Worm (Caenorhabditis elegans): ENCODE results near the gene rabr-1.

rabr-1 gene

ce11 chrX:2493586-2494175 lies 2.3 kb upstream of the rabr-1 start:
- TF ChIP-seq ztf-11 (tag; optimal IDR thresholded peaks at IDR 0.05) (no peak), sem-2 (GFP tag; optimal IDR thresholded peaks at IDR 0.05) (no peak), hlh-1 (tag; optimal IDR thresholded peaks at IDR 0.05) (no peak), nhr-76 (tag; optimal IDR thresholded peaks at IDR 0.05) (no peak), nhr-28 (tag; optimal IDR thresholded peaks at IDR 0.05) (no peak), unc-120 (tag; optimal IDR thresholded peaks at IDR 0.05; ENCODE audit: poor library complexity, severe bottlenecking) (no peak), drap-1 (GFP tag; optimal IDR thresholded peaks at IDR 0.05) (no peak), nhr-12 (tag; optimal IDR thresholded peaks at IDR 0.05) (no peak), ham-2 (GFP tag; optimal IDR thresholded peaks at IDR 0.05) (no peak), nhr-237 (tag; optimal IDR thresholded peaks at IDR 0.05) (no peak), lin-32 (GFP tag; optimal IDR thresholded peaks at IDR 0.05) (no peak)

ce11 chrX:2494296-2494695 lies 1.7 kb upstream of the rabr-1 start:
- TF ChIP-seq ces-1 (GFP tag; optimal IDR thresholded peaks at IDR 0.05) = peak; percentile 36
- no peak for TF ChIP-seq zip-8 (tag; optimal IDR thresholded peaks at IDR 0.05)

- TF ChIP-seq lin-32 (GFP tag; optimal IDR thresholded peaks at IDR 0.05) = no peak
- peak; percentile 18 for TF ChIP-seq nhr-2 (tag; optimal IDR thresholded peaks at IDR 0.05)
- no peak for TF ChIP-seq lin-13 (tag; optimal IDR thresholded peaks at IDR 0.05)
- no peak for TF ChIP-seq nhr-237 (tag; optimal IDR thresholded peaks at IDR 0.05)
- peak; percentile 52 for TF ChIP-seq ham-2 (GFP tag; optimal IDR thresholded peaks at IDR 0.05)
- TF ChIP-seq M03D4.4 (tag; optimal IDR thresholded peaks at IDR 0.05) = no peak
- no peak for TF ChIP-seq hlh-1 (tag; optimal IDR thresholded peaks at IDR 0.05)
- TF ChIP-seq unc-62 (GFP tag; optimal IDR thresholded peaks at IDR 0.05) = no peak
- no peak for TF ChIP-seq unc-39 (tag; optimal IDR thresholded peaks at IDR 0.05)
- peak; percentile 0 for TF ChIP-seq ceh-83 (GFP tag; optimal IDR thresholded peaks at IDR 0.05)
- TF ChIP-seq pha-4 (tag; optimal IDR thresholded peaks at IDR 0.05) = peak; percentile 53
- TF ChIP-seq nhr-76 (tag; optimal IDR thresholded peaks at IDR 0.05) = no peak
- peak; percentile 19 for TF ChIP-seq ces-1 (GFP tag; optimal IDR thresholded peaks at IDR 0.05)
Observed at ce11 chrX:2497816-2498215, 1.8 kb downstream of the rabr-1 start.

- TF ChIP-seq elt-1 (tag; optimal IDR thresholded peaks at IDR 0.05; ENCODE audit: borderline replicate concordance, insufficient read depth) (no peak), ceh-43 (GFP tag; optimal IDR thresholded peaks at IDR 0.05) (no peak), lin-13 (tag; optimal IDR thresholded peaks at IDR 0.05) (no peak), unc-120 (tag; optimal IDR thresholded peaks at IDR 0.05; ENCODE audit: poor library complexity, severe bottlenecking) (no peak), ztf-11 (tag; optimal IDR thresholded peaks at IDR 0.05) (no peak), blmp-1 (tag; optimal IDR thresholded peaks at IDR 0.05) (no peak), flh-1 (GFP tag; optimal IDR thresholded peaks at IDR 0.05) (no peak), zip-8 (tag; optimal IDR thresholded peaks at IDR 0.05) (no peak), tbx-8 (GFP tag; optimal IDR thresholded peaks at IDR 0.05) (no peak)
Observed at ce11 chrX:2506738-2507137, 10.8 kb downstream of the rabr-1 start.

- TF ChIP-seq flh-1 (GFP tag; optimal IDR thresholded peaks at IDR 0.05) (no peak), elt-3 (tag; optimal IDR thresholded peaks at IDR 0.05) (no peak), nhr-2 (tag; optimal IDR thresholded peaks at IDR 0.05) (no peak), mls-2 (tag; optimal IDR thresholded peaks at IDR 0.05) (no peak), cnd-1 (tag; optimal IDR thresholded peaks at IDR 0.05) (no peak), tbx-8 (GFP tag; optimal IDR thresholded peaks at IDR 0.05) (no peak), zip-8 (tag; optimal IDR thresholded peaks at IDR 0.05) (no peak), M03D4.4 (tag; optimal IDR thresholded peaks at IDR 0.05) (no peak), sem-2 (GFP tag; optimal IDR thresholded peaks at IDR 0.05) (no peak), nhr-28 (tag; optimal IDR thresholded peaks at IDR 0.05) (no peak), pha-4 (tag; optimal IDR thresholded peaks at IDR 0.05) (no peak)
Observed at ce11 chrX:2508449-2508848, 12.5 kb downstream of the rabr-1 start, which contains the start of gene K02E10.7. TSS of gene K02E10.7 (minus strand) at chrX:2508549.

- TF ChIP-seq ztf-11 (tag; optimal IDR thresholded peaks at IDR 0.05) = no peak
- no peak for TF ChIP-seq tbx-8 (GFP tag; optimal IDR thresholded peaks at IDR 0.05)
- no peak for TF ChIP-seq blmp-1 (tag; optimal IDR thresholded peaks at IDR 0.05)
- no peak for TF ChIP-seq mls-2 (tag; optimal IDR thresholded peaks at IDR 0.05)
- TF ChIP-seq nhr-2 (tag; optimal IDR thresholded peaks at IDR 0.05) = no peak
- no peak for TF ChIP-seq sem-2 (GFP tag; optimal IDR thresholded peaks at IDR 0.05)
- no peak for TF ChIP-seq elt-1 (tag; optimal IDR thresholded peaks at IDR 0.05; ENCODE audit: borderline replicate concordance, insufficient read depth)
- no peak for TF ChIP-seq zip-8 (tag; optimal IDR thresholded peaks at IDR 0.05)
- TF ChIP-seq unc-39 (tag; optimal IDR thresholded peaks at IDR 0.05) = no peak
- TF ChIP-seq bed-3 (GFP tag; optimal IDR thresholded peaks at IDR 0.05) = no peak
- TF ChIP-seq lin-32 (GFP tag; optimal IDR thresholded peaks at IDR 0.05) = no peak
- no peak for TF ChIP-seq ceh-83 (GFP tag; optimal IDR thresholded peaks at IDR 0.05)
- TF ChIP-seq hlh-1 (tag; optimal IDR thresholded peaks at IDR 0.05) = peak; percentile 95
- TF ChIP-seq pha-4 (tag; optimal IDR thresholded peaks at IDR 0.05) = no peak
- no peak for TF ChIP-seq drap-1 (GFP tag; optimal IDR thresholded peaks at IDR 0.05)
- no peak for TF ChIP-seq sptf-1 (tag; optimal IDR thresholded peaks at IDR 0.05)
- TF ChIP-seq unc-62 (GFP tag; optimal IDR thresholded peaks at IDR 0.05) = peak; percentile 42
- no peak for TF ChIP-seq ceh-43 (GFP tag; optimal IDR thresholded peaks at IDR 0.05)
- TF ChIP-seq nhr-12 (tag; optimal IDR thresholded peaks at IDR 0.05) = no peak
- TF ChIP-seq flh-1 (GFP tag; optimal IDR thresholded peaks at IDR 0.05) = no peak
- TF ChIP-seq ces-1 (GFP tag; optimal IDR thresholded peaks at IDR 0.05) = peak; percentile 66
- TF ChIP-seq snpc-4 (tag; optimal IDR thresholded peaks at IDR 0.05) = no peak
- TF ChIP-seq lin-13 (tag; optimal IDR thresholded peaks at IDR 0.05) = no peak
Observed at ce11 chrX:2513667-2514198, 17.8 kb downstream of the rabr-1 start.
